Fruit fly (Drosophila melanogaster): ENCODE measurements around the gene sl.
A peak's percentile ranks its signal among the peaks of the same experiment; 100 is the strongest.

DNA sequence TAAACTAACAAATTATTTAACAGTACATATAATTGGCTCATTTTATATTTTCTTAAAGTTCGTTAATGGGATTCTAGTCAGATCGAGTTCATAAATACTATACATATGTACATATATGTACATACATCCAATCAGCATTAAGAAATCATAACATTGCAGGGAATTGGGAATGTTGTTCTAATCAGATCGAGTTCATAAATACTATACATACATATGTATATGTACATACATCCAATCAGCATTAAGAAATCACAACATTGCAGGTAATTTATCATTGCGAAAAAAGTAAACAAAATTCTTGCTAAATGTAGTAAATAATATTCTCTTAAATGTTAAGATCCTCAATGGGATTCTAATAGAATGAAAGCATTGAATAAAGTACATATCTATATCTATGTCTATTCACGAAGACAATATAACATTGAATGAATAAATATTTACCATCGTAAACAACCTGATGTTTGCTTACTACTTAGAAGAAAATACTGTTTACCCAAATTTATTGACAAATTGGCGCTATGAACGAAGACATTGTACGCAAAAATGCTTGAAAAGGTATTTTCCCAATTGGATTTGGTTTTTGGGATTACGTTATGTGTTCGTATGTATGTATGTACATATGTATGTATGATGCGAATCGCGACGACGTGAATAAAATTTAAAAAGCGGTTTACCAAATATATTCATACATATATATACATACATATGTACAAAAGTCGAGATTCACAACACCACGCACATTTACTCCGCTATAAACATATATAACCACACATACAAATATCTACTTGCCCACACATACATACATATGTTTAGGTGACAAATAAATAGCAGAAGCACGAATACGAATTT is 33.8 kb downstream of the sl start:
- no peak for TF ChIP-seq CG30020 (tag; optimal IDR thresholded peaks at IDR 0.05)
- TF ChIP-seq rib (GFP tag; IDR thresholded peaks at IDR 0.05) = peak; percentile 70
- peak; percentile 48; the same call in 1 of the 2 replicates for TF ChIP-seq CG32767 (GFP tag; IDR thresholded peaks at IDR 0.05)
- no peak for TF ChIP-seq CG42726 (GFP tag; IDR thresholded peaks at IDR 0.05; ENCODE audit: partially characterized antibody)

Data from whole organism, embryonic.